Fruit fly (Drosophila melanogaster) whole organism, embryonic: ENCODE data around the gene Atg13.

ENCODE experiments used
- Awh ChIP-seq: fragments of 200-800 bp; sonication (Bioruptor generic); IDR thresholded peaks from 2 replicates; pipeline ENCODE4, ENCODE4 v1.3.6; 2022; ENCODE audit warnings: missing biosample characterization, missing genetic modification characterization
- Bteb2 ChIP-seq: fragments of 200-800 bp; sonication (Bioruptor generic); optimal IDR thresholded peaks from 2 replicates; lab custom pipeline; 2016; ENCODE audit warnings: missing biosample characterization, missing genetic modification characterization
- CG10209 ChIP-seq: fragments of 200-800 bp; sonication (Bioruptor generic); optimal IDR thresholded peaks from 3 replicates; lab custom pipeline; 2017; ENCODE audit warnings: missing biosample characterization, mild to moderate bottlenecking, missing genetic modification characterization, missing genetic modification reagents
- CG11085 ChIP-seq: fragments of 200-800 bp; sonication (Bioruptor generic); IDR thresholded peaks from 2 replicates; pipeline ENCODE4 v1.3.6; 2022; ENCODE audit warnings: missing biosample characterization, missing genetic modification characterization
- CG11560 ChIP-seq: fragments of 200-800 bp; sonication (Bioruptor generic); IDR thresholded peaks from 3 replicates; pipeline ENCODE4 v1.3.6; 2022; ENCODE audit warnings: missing biosample characterization, missing genetic modification characterization
- CG12071 ChIP-seq: fragments of 200-800 bp; sonication (Bioruptor generic); optimal IDR thresholded peaks from 3 replicates; lab custom pipeline; 2018; ENCODE audit warnings: missing biosample characterization, mild to moderate bottlenecking, missing genetic modification characterization
- CG12155 ChIP-seq: fragments of 200-800 bp; sonication (Bioruptor generic); optimal IDR thresholded peaks from 3 replicates; lab custom pipeline; 2016; ENCODE audit warnings: missing biosample characterization, missing genetic modification characterization
- CG12219 ChIP-seq: fragments of 200-800 bp; sonication (Bioruptor generic); optimal IDR thresholded peaks from 3 replicates; lab custom pipeline; 2018; ENCODE audit warnings: missing biosample characterization, mild to moderate bottlenecking, missing genetic modification characterization
- CG12769 ChIP-seq: fragments of 200-800 bp; sonication (Bioruptor generic); optimal IDR thresholded peaks from 2 replicates; lab custom pipeline; 2019; ENCODE audit warnings: missing biosample characterization, mild to moderate bottlenecking, missing genetic modification characterization, moderate library complexity
- CG13296 ChIP-seq: fragments of 200-800 bp; sonication (Bioruptor generic); optimal IDR thresholded peaks from 3 replicates; lab custom pipeline; 2018; ENCODE audit warnings: missing biosample characterization, mild to moderate bottlenecking, missing genetic modification characterization
- CG1603 ChIP-seq: fragments of 200-800 bp; sonication (Bioruptor generic); optimal IDR thresholded peaks from 2 replicates; lab custom pipeline; 2019; ENCODE audit warnings: missing biosample characterization, mild to moderate bottlenecking, missing genetic modification characterization, moderate library complexity
- CG17328 ChIP-seq: fragments of 200-800 bp; sonication (Bioruptor generic); IDR thresholded peaks from 2 replicates; pipeline ENCODE4 v1.3.6; 2022; ENCODE audit warnings: missing biosample characterization, missing genetic modification characterization
- CG18476 ChIP-seq: fragments of 200-800 bp; sonication (Bioruptor generic); optimal IDR thresholded peaks from 2 replicates; lab custom pipeline; 2016; ENCODE audit warnings: missing biosample characterization, mild to moderate bottlenecking, missing genetic modification characterization
- CG2116 ChIP-seq: fragments of 200-800 bp; sonication (Bioruptor generic); optimal IDR thresholded peaks from 3 replicates; lab custom pipeline; 2018; ENCODE audit warnings: missing biosample characterization, mild to moderate bottlenecking, missing genetic modification characterization
- CG2120 ChIP-seq: fragments of 200-800 bp; sonication (Bioruptor generic); optimal IDR thresholded peaks from 3 replicates; lab custom pipeline; 2016; ENCODE audit warnings: missing biosample characterization, missing genetic modification characterization
- CG30403 ChIP-seq: fragments of 200-800 bp; sonication (Bioruptor generic); optimal IDR thresholded peaks from 3 replicates; lab custom pipeline; 2016; ENCODE audit warnings: missing biosample characterization, missing genetic modification characterization
- CG32532 ChIP-seq: fragments of 200-800 bp; sonication (Bioruptor generic); IDR thresholded peaks from 2 replicates; pipeline ENCODE4 v1.3.6; 2022; ENCODE audit warnings: missing biosample characterization, missing genetic modification characterization
- CG32772 ChIP-seq: fragments of 200-800 bp; sonication (Bioruptor generic); IDR thresholded peaks from 2 replicates; pipeline ENCODE4 v1.3.6; 2022; ENCODE audit warnings: missing biosample characterization, missing genetic modification characterization
- CG34422 ChIP-seq: fragments of 200-800 bp; sonication (Bioruptor generic); IDR thresholded peaks from 3 replicates; pipeline ENCODE4 v1.3.6; 2022; ENCODE audit warnings: missing biosample characterization, missing genetic modification characterization
- CG43689 ChIP-seq: fragments of 200-800 bp; sonication (Bioruptor generic); IDR thresholded peaks from 2 replicates; pipeline ENCODE4 v1.3.6; 2022; ENCODE audit warnings: missing biosample characterization, missing genetic modification characterization
- CG4730 ChIP-seq: fragments of 200-800 bp; sonication (Bioruptor generic); IDR thresholded peaks from 2 replicates; pipeline ENCODE4 v1.3.6; 2022; ENCODE audit warnings: missing biosample characterization, missing genetic modification characterization
- CG6175 ChIP-seq: fragments of 200-800 bp; sonication (Bioruptor generic); IDR thresholded peaks from 3 replicates; pipeline ENCODE4 v1.3.6; 2022; ENCODE audit warnings: missing biosample characterization, missing genetic modification characterization
- CG6254 ChIP-seq: fragments of 200-800 bp; sonication (Bioruptor generic); optimal IDR thresholded peaks from 3 replicates; lab custom pipeline; 2017; ENCODE audit warnings: mild to moderate bottlenecking, missing biosample characterization, missing genetic modification reagents, missing genetic modification characterization
- CG7271 ChIP-seq: fragments of 200-800 bp; sonication (Bioruptor generic); optimal IDR thresholded peaks from 2 replicates; lab custom pipeline; 2018; ENCODE audit warnings: missing biosample characterization, mild to moderate bottlenecking, missing genetic modification characterization, moderate library complexity
- CG8290 ChIP-seq, 3 experiments: fragments of 200-800 bp; sonication (Bioruptor generic); optimal IDR thresholded peaks; 2 replicates each; lab custom pipeline; 2016 to 2019; ENCODE audit warnings: missing biosample characterization in 3 of 3, missing genetic modification characterization in 3 of 3, mild to moderate bottlenecking in 2 of 3, moderate library complexity in 1 of 3
- CG8388 ChIP-seq: fragments of 200-800 bp; sonication (Bioruptor generic); optimal IDR thresholded peaks from 2 replicates; lab custom pipeline; 2019; ENCODE audit warnings: missing biosample characterization, mild to moderate bottlenecking, missing genetic modification characterization, moderate library complexity
- CG8924 ChIP-seq: fragments of 200-800 bp; optimal IDR thresholded peaks from 3 replicates; lab custom pipeline; 2019; ENCODE audit warnings: missing biosample characterization, mild to moderate bottlenecking, missing genetic modification characterization, moderate library complexity
- CG9727 ChIP-seq: fragments of 200-800 bp; sonication (Bioruptor generic); optimal IDR thresholded peaks from 3 replicates; lab custom pipeline; 2017; ENCODE audit warnings: missing biosample characterization, mild to moderate bottlenecking, missing genetic modification characterization
- D19A ChIP-seq: fragments of 200-800 bp; optimal IDR thresholded peaks from 3 replicates; lab custom pipeline; 2019; ENCODE audit warnings: missing biosample characterization, mild to moderate bottlenecking, missing genetic modification characterization, moderate library complexity
- Elba2 ChIP-seq: fragments of 200-800 bp; sonication (Bioruptor generic); optimal IDR thresholded peaks from 3 replicates; lab custom pipeline; 2016; ENCODE audit warnings: missing biosample characterization, missing genetic modification characterization
- H15 ChIP-seq: fragments of 200-800 bp; sonication (Bioruptor generic); IDR thresholded peaks from 3 replicates; pipeline ENCODE4 v1.3.6; 2022; ENCODE audit warnings: missing biosample characterization, missing genetic modification characterization
- HHEX ChIP-seq: fragments of 200-800 bp; sonication (Bioruptor generic); optimal IDR thresholded peaks from 3 replicates; lab custom pipeline; 2017; ENCODE audit warnings: missing biosample characterization, mild to moderate bottlenecking, missing genetic modification characterization, missing genetic modification reagents
- Hr78 ChIP-seq, 2 experiments: fragments of 200-800 bp in 1 of 2; fragments of >200 bp in 1 of 2; sonication (Bioruptor generic) in 1 of 2; optimal IDR thresholded peaks; 2 replicates each; lab custom pipeline; 2017 to 2019; ENCODE audit warnings: missing biosample characterization in 2 of 2, missing genetic modification characterization in 2 of 2, mild to moderate bottlenecking in 1 of 2, moderate library complexity in 1 of 2
- Lim3 ChIP-seq: fragments of 200-800 bp; sonication (Bioruptor generic); IDR thresholded peaks from 2 replicates; pipeline ENCODE4 v1.3.6; 2022; ENCODE audit warnings: missing biosample characterization, missing genetic modification characterization
- Meics ChIP-seq: fragments of 200-800 bp; sonication (Bioruptor generic); optimal IDR thresholded peaks from 2 replicates; lab custom pipeline; 2017; ENCODE audit warnings: missing biosample characterization, mild to moderate bottlenecking, missing genetic modification characterization
- Six4 ChIP-seq: fragments of 200-800 bp; sonication (Bioruptor generic); optimal IDR thresholded peaks from 2 replicates; lab custom pipeline; 2016; ENCODE audit warnings: missing biosample characterization, missing genetic modification characterization
- Sox102F ChIP-seq: fragments of 200-800 bp; sonication (Bioruptor generic); optimal IDR thresholded peaks from 2 replicates; lab custom pipeline; 2018; ENCODE audit warnings: missing biosample characterization, mild to moderate bottlenecking, missing genetic modification characterization, moderate library complexity
- dmrt11E ChIP-seq: fragments of 200-800 bp; sonication (Bioruptor generic); optimal IDR thresholded peaks from 3 replicates; lab custom pipeline; 2018; ENCODE audit warnings: missing biosample characterization, mild to moderate bottlenecking, missing genetic modification characterization, moderate library complexity
- en ChIP-seq: fragments of 200-800 bp; sonication (Bioruptor generic); optimal IDR thresholded peaks from 2 replicates; lab custom pipeline; 2016; ENCODE audit warnings: missing biosample characterization, missing genetic modification characterization
- fd96Cb ChIP-seq: fragments of 200-800 bp; sonication (Bioruptor generic); optimal IDR thresholded peaks from 2 replicates; lab custom pipeline; 2018; ENCODE audit warnings: missing biosample characterization, mild to moderate bottlenecking, missing genetic modification characterization, moderate library complexity
- klu ChIP-seq: fragments of 200-800 bp; sonication (Bioruptor generic); IDR thresholded peaks from 2 replicates; pipeline ENCODE4 v1.3.6; 2022; ENCODE audit warnings: missing biosample characterization, missing genetic modification characterization
- knrl ChIP-seq: fragments of 200-800 bp; sonication (Bioruptor generic); IDR thresholded peaks from 3 replicates; pipeline ENCODE4 v1.3.6; 2022; ENCODE audit warnings: missing biosample characterization, missing genetic modification characterization; ENCODE audit not compliant: partially characterized antibody
- lbe ChIP-seq: fragments of 200-800 bp; sonication (Bioruptor generic); optimal IDR thresholded peaks from 2 replicates; lab custom pipeline; 2016; ENCODE audit warnings: missing biosample characterization, mild to moderate bottlenecking, missing genetic modification characterization
- lilli ChIP-seq: fragments of 200-800 bp; sonication (Bioruptor generic); optimal IDR thresholded peaks from 3 replicates; lab custom pipeline; 2016; ENCODE audit warnings: missing biosample characterization, missing genetic modification characterization
- oc ChIP-seq: fragments of 200-800 bp; sonication (Bioruptor generic); optimal IDR thresholded peaks from 2 replicates; lab custom pipeline; 2018; ENCODE audit warnings: missing biosample characterization, mild to moderate bottlenecking, missing genetic modification characterization, moderate library complexity
- otp ChIP-seq: fragments of 200-800 bp; sonication (Bioruptor generic); IDR thresholded peaks from 3 replicates; pipeline ENCODE4, ENCODE4 v1.3.6; 2022; ENCODE audit warnings: missing biosample characterization, missing genetic modification characterization
- run ChIP-seq: fragments of 200-800 bp; sonication (Bioruptor generic); optimal IDR thresholded peaks from 3 replicates; lab custom pipeline; 2018; ENCODE audit warnings: missing biosample characterization, mild to moderate bottlenecking, missing genetic modification characterization
- sens ChIP-seq: fragments of 200-800 bp; sonication (Bioruptor generic); peaks from one replicate; lab custom pipeline; 2016; ENCODE audit warnings: missing biosample characterization, missing genetic modification characterization
- sug ChIP-seq: fragments of 200-800 bp; optimal IDR thresholded peaks from 2 replicates; lab custom pipeline; 2019; ENCODE audit warnings: missing biosample characterization, mild to moderate bottlenecking, missing genetic modification characterization, moderate library complexity
- tgo ChIP-seq: fragments of 200-800 bp; sonication (Bioruptor generic); IDR thresholded peaks from 3 replicates; pipeline ENCODE4 v1.3.6; 2022; ENCODE audit warnings: missing biosample characterization, missing genetic modification characterization

Gene Atg13

dm6 chr3R:8354458-8354857, 4.8 kb downstream of the Atg13 start (continued):
- TF ChIP-seq run (tag; lab: Kevin White, UChicago) (peak; percentile 7), fd96Cb (tag; lab: Kevin White, UChicago) (peak; percentile 44), knrl (no peak), sens (GFP tag; lab: Kevin White, UChicago) (peak; percentile 85), Awh (peak; percentile 74), CG11560 (tag; lab: Robert Waterston, UW) (no peak), sug (tag; lab: Kevin White, UChicago) (peak; percentile 73), lbe (GFP tag; lab: Kevin White, UChicago) (peak; percentile 62), H15 (peak; percentile 59; the same call in 1 of the 3 replicates), klu (no peak), Lim3 (no peak), CG32772 (peak; percentile 64), CG12219 (GFP tag; lab: Kevin White, UChicago) (peak; percentile 23), CG2120 (peak; percentile 63), CG12071 (peak; percentile 38), CG8388 (GFP tag; lab: Kevin White, UChicago) (peak; percentile 19), CG1603 (peak; percentile 49), CG11085 (GFP tag; lab: Robert Waterston, UW) (peak; percentile 68), CG32532 (GFP tag; lab: Robert Waterston, UW) (peak; percentile 73), CG7271 (no peak), oc (tag; lab: Kevin White, UChicago) (peak; percentile 62), CG43689 (GFP tag; lab: Robert Waterston, UW) (peak; percentile 43), otp (GFP tag; lab: Robert Waterston, UW) (no peak; the same call in 2 of the 3 replicates), CG18476 (GFP tag; lab: Kevin White, UChicago) (no peak), CG6175 (GFP tag; lab: Robert Waterston, UW) (peak; percentile 38; the same call in 2 of the 3 replicates), Elba2 (no peak), HHEX (GFP tag; lab: Kevin White, UChicago) (peak; percentile 43), CG17328 (peak; percentile 54; the same call in 1 of the 2 replicates), Sox102F (GFP tag; lab: Kevin White, UChicago) (peak; percentile 78), CG9727 (GFP tag; lab: Kevin White, UChicago) (peak; percentile 27), CG10209 (GFP tag; lab: Kevin White, UChicago) (peak; percentile 32), Meics (GFP tag; lab: Kevin White, UChicago) (peak; percentile 56), lilli (GFP tag; lab: Kevin White, UChicago) (peak; percentile 38), dmrt11E (tag; lab: Kevin White, UChicago) (no peak), Hr78 (GFP tag; optimal IDR thresholded peaks at IDR 0.05; lab: Kevin White, UChicago) (peak in 1 of 2 experiments; percentile 49), CG30403 (GFP tag; lab: Kevin White, UChicago) (peak; percentile 33), CG4730 (GFP tag; lab: Robert Waterston, UW) (peak; percentile 47), CG6254 (GFP tag; lab: Kevin White, UChicago) (peak; percentile 22), CG8290 (GFP tag; optimal IDR thresholded peaks at IDR 0.05; lab: Kevin White, UChicago) (no peak), CG8290 (tag; optimal IDR thresholded peaks at IDR 0.05; lab: Kevin White, UChicago) (peak in 1 of 2 experiments; percentile 42), CG34422 (GFP tag; lab: Robert Waterston, UW) (peak; percentile 54; the same call in 2 of the 3 replicates), Six4 (GFP tag; lab: Kevin White, UChicago) (no peak), CG13296 (no peak), CG8924 (tag; lab: Kevin White, UChicago) (peak; percentile 14), CG12769 (peak; percentile 51), D19A (tag; lab: Kevin White, UChicago) (peak; percentile 25), Bteb2 (GFP tag; lab: Kevin White, UChicago) (no peak), CG12155 (GFP tag; lab: Kevin White, UChicago) (peak; percentile 50), en (GFP tag; lab: Kevin White, UChicago) (no peak), tgo (peak; percentile 73; the same call in 2 of the 3 replicates), CG2116 (GFP tag; lab: Kevin White, UChicago) (no peak)
